Fruit fly (Drosophila melanogaster) whole organism, embryonic: ENCODE data around the gene Acp62F.

Experiments
- Aef1 ChIP-seq: fragments of 200-800 bp; sonication (Bioruptor generic); IDR thresholded peaks from 3 replicates; pipeline ENCODE4 v1.3.6; 2022; ENCODE audit warnings: missing biosample characterization, missing genetic modification characterization
- Blimp-1 ChIP-seq: fragments of 200-800 bp; sonication (Bioruptor generic); optimal IDR thresholded peaks from 3 replicates; lab custom pipeline; 2018; ENCODE audit warnings: missing biosample characterization, missing genetic modification characterization, mild to moderate bottlenecking, moderate library complexity, missing genetic modification reagents
- CG17912 ChIP-seq: fragments of 200-800 bp; sonication (Bioruptor generic); optimal IDR thresholded peaks from 2 replicates; lab custom pipeline; 2018; ENCODE audit warnings: missing biosample characterization, mild to moderate bottlenecking, missing genetic modification characterization
- Mad ChIP-seq: fragments of 200-800 bp; sonication (Bioruptor generic); optimal IDR thresholded peaks from 2 replicates; lab custom pipeline; 2016; ENCODE audit warnings: missing biosample characterization, missing genetic modification characterization
- croc ChIP-seq: fragments of 200-800 bp; sonication (Bioruptor generic); conservative IDR thresholded peaks from 3 replicates; pipeline ENCODE4 v1.3.6; 2022; ENCODE audit warnings: missing biosample characterization, missing genetic modification characterization
- toy ChIP-seq: fragments of 200-800 bp; sonication (Bioruptor generic); IDR thresholded peaks from 2 replicates; pipeline ENCODE4 v1.3.6; 2022; ENCODE audit warnings: missing biosample characterization, missing genetic modification characterization
- vvl ChIP-seq: fragments of 200-800 bp; sonication (Bioruptor generic); IDR thresholded peaks from 2 replicates; pipeline ENCODE4 v1.3.6; 2022; ENCODE audit warnings: missing biosample characterization, missing genetic modification characterization

- TF ChIP-seq toy (GFP tag; lab: Robert Waterston, UW), result no peak
- TF ChIP-seq CG17912 (GFP tag; lab: Kevin White, UChicago), result no peak
- TF ChIP-seq vvl (GFP tag; lab: Robert Waterston, UW), result no peak
- no peak for TF ChIP-seq croc (GFP tag; lab: Robert Waterston, UW)
- no peak for TF ChIP-seq Blimp-1 (GFP tag; lab: Kevin White, UChicago)
- TF ChIP-seq Aef1 (GFP tag; lab: Robert Waterston, UW), result no peak
- no peak for TF ChIP-seq Mad (GFP tag; lab: Kevin White, UChicago)
Measured at dm6 chr3L:2730911-2731310, 8.6 kb upstream of the Acp62F start.
